Fruit fly (Drosophila melanogaster): ENCODE results near the gene Cpr76Ba.

DNA sequence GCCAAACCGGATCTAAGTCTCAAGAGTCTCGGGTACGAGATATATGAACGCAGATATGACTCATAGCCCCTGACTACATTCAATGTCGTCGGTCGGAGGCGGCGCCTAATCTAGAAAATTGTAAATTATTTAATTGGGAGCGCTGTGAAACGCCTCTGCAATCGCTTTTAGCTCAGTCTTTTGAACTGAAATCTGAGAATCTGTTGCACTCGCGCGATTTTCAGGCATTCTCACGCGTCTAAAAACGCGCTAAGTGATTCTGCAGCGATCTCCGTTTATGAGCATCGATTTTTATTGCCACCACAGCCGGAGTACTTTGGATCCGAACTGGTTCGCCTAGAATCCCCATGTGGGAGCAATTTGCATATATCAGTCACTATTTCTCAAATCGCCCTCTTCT, 10.4 kb upstream of the Cpr76Ba start:
- TF ChIP-seq CG33017 (tag; optimal IDR thresholded peaks at IDR 0.05) (no peak), ovo (GFP tag; optimal IDR thresholded peaks at IDR 0.05) (no peak), CG11617 (GFP tag; optimal IDR thresholded peaks at IDR 0.05) (no peak), cnc (optimal IDR thresholded peaks at IDR 0.05) (no peak), CG14711 (tag; optimal IDR thresholded peaks at IDR 0.05) (no peak), toe (GFP tag; optimal IDR thresholded peaks at IDR 0.05) (no peak), Hr96 (GFP tag; optimal IDR thresholded peaks at IDR 0.05) (no peak), bab1 (GFP tag; optimal IDR thresholded peaks at IDR 0.05) (no peak), Mnt (GFP tag; optimal IDR thresholded peaks at IDR 0.05) (no peak), CG5204 (GFP tag; optimal IDR thresholded peaks at IDR 0.05) (no peak), Clk (GFP tag; optimal IDR thresholded peaks at IDR 0.05) (no peak), CG1620 (GFP tag; optimal IDR thresholded peaks at IDR 0.05) (no peak), cic (GFP tag; optimal IDR thresholded peaks at IDR 0.05) (no peak)
